Fruit fly (Drosophila melanogaster): Measurements from ENCODE around the gene Met.

The Met gene

dm6 chrX:11657140-11657539, 41.2 kb downstream of the Met start (continued):
- TF ChIP-seq BEAF-32 (GFP tag; optimal IDR thresholded peaks at IDR 0.05) (no peak), CG15269 (tag; optimal IDR thresholded peaks at IDR 0.05) (peak; percentile 68), CG8388 (GFP tag; optimal IDR thresholded peaks at IDR 0.05) (peak; percentile 44), CG18764 (GFP tag; optimal IDR thresholded peaks at IDR 0.05) (no peak), Ets97D (GFP tag; optimal IDR thresholded peaks at IDR 0.05) (no peak), repo (GFP tag; optimal IDR thresholded peaks at IDR 0.05) (no peak), Aef1 (GFP tag; IDR thresholded peaks at IDR 0.05) (peak; percentile 46), CG32532 (GFP tag; IDR thresholded peaks at IDR 0.05) (peak; percentile 67), sr (GFP tag; IDR thresholded peaks at IDR 0.05) (no peak), D (optimal IDR thresholded peaks at IDR 0.05) (no peak), D (GFP tag; optimal IDR thresholded peaks at IDR 0.05) (peak; percentile 9), Hey (tag; optimal IDR thresholded peaks at IDR 0.05) (no peak), CG17802 (tag; optimal IDR thresholded peaks at IDR 0.05) (no peak), CG12744 (GFP tag; optimal IDR thresholded peaks at IDR 0.05) (peak; percentile 49), Atf3 (GFP tag; optimal IDR thresholded peaks at IDR 0.05) (no peak), schlank (tag; optimal IDR thresholded peaks at IDR 0.05) (no peak), exex (tag; optimal IDR thresholded peaks at IDR 0.05) (no peak), fd96Cb (tag; optimal IDR thresholded peaks at IDR 0.05) (peak; percentile 33), nerfin-2 (GFP tag; IDR thresholded peaks at IDR 0.05; ENCODE audit: partially characterized antibody) (no peak), jing (GFP tag; optimal IDR thresholded peaks at IDR 0.05) (no peak), Dref (GFP tag; IDR thresholded peaks at IDR 0.05) (no peak), MESR4 (GFP tag; optimal IDR thresholded peaks at IDR 0.05) (no peak), Myb (GFP tag; optimal IDR thresholded peaks at IDR 0.05) (no peak), CkIIα-i1 (GFP tag; IDR thresholded peaks at IDR 0.05) (no peak), Six4 (GFP tag; optimal IDR thresholded peaks at IDR 0.05) (peak; percentile 48), Eip74EF (GFP tag; optimal IDR thresholded peaks at IDR 0.05) (peak in 1 of 2 experiments; percentile 10), ab (GFP tag; optimal IDR thresholded peaks at IDR 0.05) (no peak), ase (GFP tag; IDR thresholded peaks at IDR 0.05) (no peak), cato (GFP tag; optimal IDR thresholded peaks at IDR 0.05; ENCODE audit: borderline replicate concordance) (no peak), Mad (GFP tag; optimal IDR thresholded peaks at IDR 0.05) (no peak), CG10565 (GFP tag; optimal IDR thresholded peaks at IDR 0.05) (no peak), D19B (GFP tag; optimal IDR thresholded peaks at IDR 0.05) (no peak), Rfx (GFP tag; IDR thresholded peaks at IDR 0.05) (no peak), dpn (GFP tag; optimal IDR thresholded peaks at IDR 0.05) (peak; percentile 11 to 23), CG12071 (GFP tag; optimal IDR thresholded peaks at IDR 0.05) (no peak), peb (GFP tag; IDR thresholded peaks at IDR 0.05) (no peak), TFAM (GFP tag; optimal IDR thresholded peaks at IDR 0.05) (no peak), CG3847 (GFP tag; IDR thresholded peaks at IDR 0.05) (0 out of 2 replicates have a peak, but pooled peaks have one; percentile 20), Awh (GFP tag; IDR thresholded peaks at IDR 0.05) (no peak), Taf1 (GFP tag; IDR thresholded peaks at IDR 0.05) (peak; percentile 25; the same call in 1 of the 2 replicates), Side (GFP tag; optimal IDR thresholded peaks at IDR 0.05) (no peak), Hr51 (GFP tag; optimal IDR thresholded peaks at IDR 0.05) (peak in 1 of 2 experiments; percentile 71), bigmax (GFP tag; optimal IDR thresholded peaks at IDR 0.05) (no peak), hb (GFP tag; IDR thresholded peaks at IDR 0.05; ENCODE audit: partially characterized antibody) (no peak), CG4404 (GFP tag; IDR thresholded peaks at IDR 0.05) (0 out of 2 replicates have a peak, but pooled peaks have one; percentile 9), ash1 (GFP tag; optimal IDR thresholded peaks at IDR 0.05) (no peak), Opbp (GFP tag; IDR thresholded peaks at IDR 0.05; ENCODE audit: partially characterized antibody) (no peak), bsh (GFP tag; optimal IDR thresholded peaks at IDR 0.05) (peak in 1 of 2 experiments; percentile 60), Hr3 (GFP tag; optimal IDR thresholded peaks at IDR 0.05) (peak; percentile 10), otp (GFP tag; IDR thresholded peaks at IDR 0.05) (no peak), ttk (GFP tag; IDR thresholded peaks at IDR 0.05) (0 out of 2 replicates have a peak, but pooled peaks have one; percentile 21)
